Worm (Caenorhabditis elegans) whole organism, mixed stage, embryonic: ENCODE results near the gene dab-1.

ENCODE experiments used
- elt-3 ChIP-seq: fragments of 150-350 bp; optimal IDR thresholded peaks from 2 replicates; lab custom pipeline; 2014; ENCODE audit warnings: missing biosample characterization, missing genetic modification characterization
- mab-5 ChIP-seq: fragments of 150-350 bp; optimal IDR thresholded peaks from 2 replicates; lab custom pipeline; 2014; ENCODE audit warnings: missing biosample characterization, missing genetic modification characterization
- mep-1 ChIP-seq: fragments of 150-350 bp; optimal IDR thresholded peaks from 2 replicates; lab custom pipeline; 2017; ENCODE audit warnings: missing biosample characterization, missing genetic modification reagents, missing genetic modification characterization, inconsistent platforms
- mls-2 ChIP-seq: sonication (generic microtip); optimal IDR thresholded peaks from 2 replicates; lab custom pipeline; 2016; ENCODE audit warnings: mild to moderate bottlenecking, missing genetic modification characterization, moderate library complexity, missing compliant biosample characterization
- nhr-12 ChIP-seq: fragments of 150-350 bp; optimal IDR thresholded peaks from 2 replicates; lab custom pipeline; 2014; ENCODE audit warnings: missing biosample characterization, missing genetic modification characterization
- nhr-237 ChIP-seq: fragments of 150-350 bp; optimal IDR thresholded peaks from 2 replicates; lab custom pipeline; 2014; ENCODE audit warnings: missing biosample characterization, missing genetic modification characterization
- nhr-76 ChIP-seq: sonication (generic microtip); optimal IDR thresholded peaks from 2 replicates; lab custom pipeline; 2017; ENCODE audit warnings: missing biosample characterization, missing genetic modification characterization
- unc-62 ChIP-seq: fragments of 150-350 bp; optimal IDR thresholded peaks from 2 replicates; lab custom pipeline; 2014; ENCODE audit warnings: missing biosample characterization, missing genetic modification reagents, missing genetic modification characterization

DNA sequence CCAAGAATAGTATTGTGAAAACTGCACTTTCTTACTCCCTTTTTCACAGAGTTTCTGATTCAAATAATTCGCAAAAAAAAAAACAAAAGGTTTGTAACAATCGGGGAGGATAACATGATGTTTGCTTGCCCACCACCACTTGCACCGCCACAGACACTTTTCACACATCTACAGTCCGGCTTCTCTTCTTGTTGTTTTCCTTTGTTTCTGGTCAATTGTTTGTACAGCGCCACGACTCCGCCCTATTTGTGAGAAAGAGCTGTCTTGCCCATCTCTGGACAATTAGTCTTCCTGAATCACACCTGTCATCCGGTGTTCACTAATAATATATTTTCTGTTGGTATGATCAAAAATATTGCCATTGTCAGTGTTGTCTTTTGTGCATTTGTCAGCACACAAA is 8.8 kb downstream of the dab-1 start, which contains the start of gene M110.9:
- TF ChIP-seq elt-3 (tag; lab: Kevin White, UChicago): no peak
- TF ChIP-seq nhr-76 (tag; lab: Kevin White, UChicago): no peak
- TF ChIP-seq mab-5 (tag; lab: Kevin White, UChicago): no peak
- TF ChIP-seq mls-2: no peak
- TF ChIP-seq nhr-237 (tag; lab: Kevin White, UChicago): no peak
- TF ChIP-seq unc-62 (GFP tag; lab: Kevin White, UChicago): no peak
- TF ChIP-seq nhr-12 (tag; lab: Kevin White, UChicago): no peak
- no peak for TF ChIP-seq mep-1
